Worm (Caenorhabditis elegans) whole organism, L3 larva: ENCODE data around the gene Y49F6A.12.

ENCODE experiments used
- R02D3.7 ChIP-seq: fragments of 150-350 bp; optimal IDR thresholded peaks from 2 replicates; lab custom pipeline; 2014; ENCODE audit warnings: missing biosample characterization, missing genetic modification characterization
- ZK546.5 ChIP-seq: sonication (generic microtip); optimal IDR thresholded peaks from 2 replicates; lab custom pipeline; 2017; ENCODE audit warnings: missing biosample characterization, missing genetic modification characterization
- ama-1 ChIP-seq: fragments of 150-350 bp; optimal IDR thresholded peaks from 2 replicates; lab custom pipeline; 2018
- ceh-28 ChIP-seq: fragments of 150-350 bp; optimal IDR thresholded peaks from 2 replicates; lab custom pipeline; 2014; ENCODE audit warnings: missing biosample characterization, missing genetic modification reagents, missing genetic modification characterization
- egl-27 ChIP-seq: sonication (generic microtip); optimal IDR thresholded peaks from 4 replicates; lab custom pipeline; 2017; ENCODE audit warnings: missing biosample characterization, missing genetic modification reagents, missing genetic modification characterization
- egl-5 ChIP-seq: fragments of 150-350 bp; optimal IDR thresholded peaks from 2 replicates; lab custom pipeline; 2017; ENCODE audit warnings: missing biosample characterization, missing genetic modification reagents, missing genetic modification characterization, inconsistent platforms
- elt-2 ChIP-seq: sonication (generic microtip); optimal IDR thresholded peaks from 2 replicates; lab custom pipeline; 2016; ENCODE audit warnings: missing genetic modification reagents, mild to moderate bottlenecking, missing genetic modification characterization, missing compliant biosample characterization
- eor-1 ChIP-seq, 2 experiments: fragments of 150-350 bp; optimal IDR thresholded peaks; 2 replicates each; lab custom pipeline; 2014 to 2018; ENCODE audit warnings: missing biosample characterization in 2 of 2, missing genetic modification characterization in 2 of 2
- fkh-10 ChIP-seq: sonication (generic microtip); optimal IDR thresholded peaks from 2 replicates; lab custom pipeline; 2017; ENCODE audit warnings: missing biosample characterization, missing genetic modification reagents, missing genetic modification characterization
- jun-1 ChIP-seq: fragments of 150-350 bp; optimal IDR thresholded peaks from 2 replicates; lab custom pipeline; 2014; ENCODE audit warnings: missing biosample characterization, missing genetic modification reagents, missing genetic modification characterization
- lin-15B ChIP-seq: fragments of 150-350 bp; optimal IDR thresholded peaks from 2 replicates; lab custom pipeline; 2014; ENCODE audit warnings: missing biosample characterization, missing genetic modification characterization
- lsy-12 ChIP-seq: sonication (generic microtip); optimal IDR thresholded peaks from 2 replicates; lab custom pipeline; 2016; ENCODE audit warnings: mild to moderate bottlenecking, missing genetic modification characterization, missing compliant biosample characterization
- mdl-1 ChIP-seq: fragments of 150-350 bp; optimal IDR thresholded peaks from 2 replicates; lab custom pipeline; 2014; ENCODE audit warnings: missing biosample characterization, missing genetic modification characterization
- nfya-1 ChIP-seq: sonication (generic microtip); optimal IDR thresholded peaks from 2 replicates; lab custom pipeline; 2017; ENCODE audit warnings: missing genetic modification characterization, mild to moderate bottlenecking, missing compliant biosample characterization, antibody characterized with exemption, moderate library complexity; ENCODE audit not compliant: insufficient read depth
- nhr-11 ChIP-seq: fragments of 150-350 bp; optimal IDR thresholded peaks from 2 replicates; lab custom pipeline; 2014; ENCODE audit warnings: missing biosample characterization, missing genetic modification characterization
- nhr-12 ChIP-seq: fragments of 150-350 bp; optimal IDR thresholded peaks from 2 replicates; lab custom pipeline; 2014; ENCODE audit warnings: missing biosample characterization, missing genetic modification characterization
- nhr-25 ChIP-seq: sonication (generic microtip); optimal IDR thresholded peaks from 2 replicates; lab custom pipeline; 2017; ENCODE audit warnings: missing biosample characterization, missing genetic modification characterization
- nhr-28 ChIP-seq: fragments of 150-350 bp; optimal IDR thresholded peaks from 2 replicates; lab custom pipeline; 2014; ENCODE audit warnings: missing biosample characterization, missing genetic modification characterization
- nhr-43 ChIP-seq: sonication (generic microtip); optimal IDR thresholded peaks from 2 replicates; lab custom pipeline; 2016; ENCODE audit warnings: mild to moderate bottlenecking, missing genetic modification characterization, missing compliant biosample characterization; ENCODE audit not compliant: poor library complexity, severe bottlenecking
- nhr-67 ChIP-seq: fragments of 150-350 bp; optimal IDR thresholded peaks from 2 replicates; lab custom pipeline; 2014; ENCODE audit warnings: missing biosample characterization, missing genetic modification characterization
- nhr-76 ChIP-seq: fragments of 150-350 bp; sonication (generic microtip); optimal IDR thresholded peaks from 5 replicates; lab custom pipeline; 2014; ENCODE audit warnings: missing biosample characterization, missing genetic modification characterization
- nhr-77 ChIP-seq: fragments of 150-350 bp; optimal IDR thresholded peaks from 2 replicates; lab custom pipeline; 2014; ENCODE audit warnings: missing biosample characterization, missing genetic modification characterization
- pha-4 ChIP-seq: fragments of 150-350 bp; optimal IDR thresholded peaks from 2 replicates; lab custom pipeline; 2014; ENCODE audit warnings: missing biosample characterization, missing genetic modification reagents, missing genetic modification characterization
- pqm-1 ChIP-seq: fragments of 150-350 bp; optimal IDR thresholded peaks from 2 replicates; lab custom pipeline; 2017; ENCODE audit warnings: missing biosample characterization, missing genetic modification characterization, inconsistent platforms
- sea-2 ChIP-seq: fragments of 150-350 bp; sonication (generic microtip); optimal IDR thresholded peaks from 4 replicates; lab custom pipeline; 2014; ENCODE audit warnings: missing biosample characterization, missing genetic modification reagents, missing genetic modification characterization
- snpc-4 ChIP-seq: fragments of 150-350 bp; optimal IDR thresholded peaks from 2 replicates; lab custom pipeline; 2014; ENCODE audit warnings: missing biosample characterization, missing genetic modification characterization
- unc-39 ChIP-seq: sonication (generic microtip); optimal IDR thresholded peaks from 4 replicates; lab custom pipeline; 2017; ENCODE audit warnings: missing biosample characterization, missing genetic modification characterization
- unc-62 ChIP-seq: fragments of 150-350 bp; sonication (generic microtip); optimal IDR thresholded peaks from 4 replicates; lab custom pipeline; 2014; ENCODE audit warnings: missing biosample characterization, missing genetic modification reagents, missing genetic modification characterization
- zag-1 ChIP-seq: fragments of 150-350 bp; optimal IDR thresholded peaks from 2 replicates; lab custom pipeline; 2014; ENCODE audit warnings: missing biosample characterization, missing genetic modification characterization
- ztf-11 ChIP-seq: fragments of 150-350 bp; optimal IDR thresholded peaks from 2 replicates; lab custom pipeline; 2014; ENCODE audit warnings: missing biosample characterization, missing genetic modification characterization
- ztf-4 ChIP-seq: fragments of 150-350 bp; optimal IDR thresholded peaks from 2 replicates; lab custom pipeline; 2014; ENCODE audit warnings: missing biosample characterization, missing genetic modification characterization

The Y49F6A.12 gene

ce11 chrII:3581752-3582151 lies 13.7 kb upstream of the Y49F6A.12 start, which contains the start of gene srh-59:
TSS of gene srh-59 (plus strand) at chrII:3582052.
- TF ChIP-seq egl-27 (tag; lab: Kevin White, UChicago) (no peak), nhr-76 (tag; lab: Kevin White, UChicago) (no peak), lsy-12 (tag; lab: Kevin White, UChicago) (no peak), nhr-43 (tag; lab: Kevin White, UChicago) (no peak), nhr-28 (tag; lab: Kevin White, UChicago) (no peak), elt-2 (tag; lab: Kevin White, UChicago) (no peak), pha-4 (tag; lab: Kevin White, UChicago) (no peak), unc-39 (tag; lab: Kevin White, UChicago) (no peak), sea-2 (GFP tag; lab: Kevin White, UChicago) (no peak), pqm-1 (no peak)

ce11 chrII:3583402-3583801 lies 12.0 kb upstream of the Y49F6A.12 start, which contains the start of gene srh-60:
TSS of gene srh-60 (plus strand) at chrII:3583702.
- TF ChIP-seq ztf-4: no peak
- TF ChIP-seq ama-1 (lab: Kevin White, UChicago): no peak
- TF ChIP-seq nfya-1: no peak

- TF ChIP-seq nhr-28 (tag; lab: Kevin White, UChicago): no peak
- no peak for TF ChIP-seq pha-4 (tag; lab: Kevin White, UChicago)
- no peak for TF ChIP-seq jun-1 (tag; lab: Kevin White, UChicago)
- no peak for TF ChIP-seq zag-1 (tag; lab: Kevin White, UChicago)
- no peak for TF ChIP-seq nhr-25 (tag; lab: Kevin White, UChicago)
- TF ChIP-seq eor-1 (tag; optimal IDR thresholded peaks at IDR 0.05; lab: Kevin White, UChicago): no peak
- TF ChIP-seq ama-1 (lab: Kevin White, UChicago): no peak
- TF ChIP-seq ZK546.5 (tag; lab: Kevin White, UChicago): no peak
- TF ChIP-seq pqm-1: no peak
- no peak for TF ChIP-seq snpc-4 (tag; lab: Kevin White, UChicago)
- no peak for TF ChIP-seq R02D3.7
- no peak for TF ChIP-seq unc-62 (GFP tag; lab: Kevin White, UChicago)
- no peak for TF ChIP-seq nhr-77 (tag; lab: Kevin White, UChicago)
- no peak for TF ChIP-seq lin-15B (tag; lab: Kevin White, UChicago)
- TF ChIP-seq fkh-10 (GFP tag; lab: Kevin White, UChicago): no peak
Measured at ce11 chrII:3598721-3599120, 3.3 kb downstream of the Y49F6A.12 start, which contains the start of gene Y49F6A.11. TSS of gene Y49F6A.11 (minus strand) at chrII:3598821.

ce11 chrII:3604578-3604977 lies 9.1 kb downstream of the Y49F6A.12 start:
- no peak for TF ChIP-seq pha-4 (tag; lab: Kevin White, UChicago)
- no peak for TF ChIP-seq ama-1 (lab: Kevin White, UChicago)
- no peak for TF ChIP-seq nhr-43 (tag; lab: Kevin White, UChicago)
- no peak for TF ChIP-seq ztf-11 (tag; lab: Kevin White, UChicago)
- TF ChIP-seq elt-2 (tag; lab: Kevin White, UChicago): no peak
- no peak for TF ChIP-seq nhr-67 (tag; lab: Kevin White, UChicago)
- no peak for TF ChIP-seq nhr-77 (tag; lab: Kevin White, UChicago)
- TF ChIP-seq nhr-12 (tag; lab: Kevin White, UChicago): no peak
- TF ChIP-seq egl-5 (tag; lab: Kevin White, UChicago): no peak
- no peak for TF ChIP-seq nhr-25 (tag; lab: Kevin White, UChicago)
- no peak for TF ChIP-seq nhr-11 (tag; lab: Kevin White, UChicago)
- TF ChIP-seq egl-27 (tag; lab: Kevin White, UChicago): no peak
- no peak for TF ChIP-seq mdl-1
- no peak for TF ChIP-seq nhr-76 (tag; lab: Kevin White, UChicago)
- no peak for TF ChIP-seq nhr-28 (tag; lab: Kevin White, UChicago)
- TF ChIP-seq eor-1 (tag; optimal IDR thresholded peaks at IDR 0.05; lab: Kevin White, UChicago): no peak
- TF ChIP-seq R02D3.7: no peak
- TF ChIP-seq ceh-28 (tag; lab: Kevin White, UChicago): no peak
- no peak for TF ChIP-seq ZK546.5 (tag; lab: Kevin White, UChicago)
- no peak for TF ChIP-seq lin-15B (tag; lab: Kevin White, UChicago)

- TF ChIP-seq nhr-76 (tag; lab: Kevin White, UChicago) (no peak), ztf-11 (tag; lab: Kevin White, UChicago) (no peak)
Measured at ce11 chrII:3609764-3610163, 14.3 kb downstream of the Y49F6A.12 start, which contains the start of gene Y49F6A.5. TSS of gene Y49F6A.5 (minus strand) at chrII:3609864.
